Fruit fly (Drosophila melanogaster) whole organism, pupa: ENCODE measurements around the gene MCTS1.
A peak's percentile ranks its signal among the peaks of the same experiment; 100 is the strongest.

Experiments used
- CG12605 ChIP-seq: fragments of 200-800 bp; sonication (Bioruptor generic); IDR thresholded peaks from 2 replicates; pipeline ENCODE4 v1.3.6; 2022; ENCODE audit warnings: missing biosample characterization, missing genetic modification characterization
- CG8159 ChIP-seq: fragments of 200-800 bp; sonication (Bioruptor generic); optimal IDR thresholded peaks from 3 replicates; lab custom pipeline; 2018; ENCODE audit warnings: missing biosample characterization, mild to moderate bottlenecking, missing genetic modification characterization, moderate library complexity
- CG8301 ChIP-seq: fragments of 200-800 bp; sonication (Bioruptor generic); optimal IDR thresholded peaks from 2 replicates; lab custom pipeline; 2018; ENCODE audit warnings: missing biosample characterization, mild to moderate bottlenecking, missing genetic modification characterization
- CG9948 ChIP-seq: fragments of 200-800 bp; sonication (Bioruptor generic); optimal IDR thresholded peaks from 2 replicates; lab custom pipeline; 2018; ENCODE audit warnings: missing biosample characterization, mild to moderate bottlenecking, missing genetic modification characterization, moderate library complexity
- EcR ChIP-seq: fragments of 200-800 bp; sonication (Bioruptor generic); optimal IDR thresholded peaks from 3 replicates; lab custom pipeline; 2019; ENCODE audit warnings: missing biosample characterization, missing genetic modification characterization, mild to moderate bottlenecking, moderate library complexity, missing genetic modification reagents
- Ets98B ChIP-seq: fragments of 200-800 bp; sonication (Bioruptor generic); IDR thresholded peaks from 2 replicates; pipeline ENCODE4 v1.3.6; 2022; ENCODE audit warnings: missing biosample characterization, missing genetic modification characterization
- Pif1B ChIP-seq: fragments of 200-800 bp; sonication (Bioruptor generic); optimal IDR thresholded peaks from 3 replicates; lab custom pipeline; 2016; ENCODE audit warnings: missing biosample characterization, missing genetic modification characterization
- fd96Ca ChIP-seq: fragments of 200-800 bp; sonication (Bioruptor generic); IDR thresholded peaks from 3 replicates; pipeline ENCODE4 v1.3.6; 2022; ENCODE audit warnings: missing biosample characterization, missing genetic modification characterization

The MCTS1 gene

dm6 chrX:6077686-6078085 lies 40.0 kb downstream of the MCTS1 start, which contains the start of gene CG4666:
TSS of gene CG4666 (minus strand) at chrX:6077786.
- TF ChIP-seq fd96Ca (no peak), Pif1B (GFP tag; lab: Kevin White, UChicago) (no peak), CG9948 (no peak), EcR (GFP tag; lab: Kevin White, UChicago) (no peak), CG8301 (tag; lab: Kevin White, UChicago) (no peak), CG12605 (GFP tag; lab: Robert Waterston, UW) (no peak), Ets98B (GFP tag; lab: Robert Waterston, UW) (no peak)

dm6 chrX:6081296-6081695 lies 43.6 kb downstream of the MCTS1 start, which contains the start of gene CG4660:
TSS of gene CG4660 (minus strand) at chrX:6081372.
- TF ChIP-seq CG12605 (GFP tag; lab: Robert Waterston, UW) (peak; percentile 88), CG8159 (tag; lab: Kevin White, UChicago) (no peak)
